Worm (Caenorhabditis elegans): ENCODE data around the gene E04F6.15.

The E04F6.15 gene

DNA sequence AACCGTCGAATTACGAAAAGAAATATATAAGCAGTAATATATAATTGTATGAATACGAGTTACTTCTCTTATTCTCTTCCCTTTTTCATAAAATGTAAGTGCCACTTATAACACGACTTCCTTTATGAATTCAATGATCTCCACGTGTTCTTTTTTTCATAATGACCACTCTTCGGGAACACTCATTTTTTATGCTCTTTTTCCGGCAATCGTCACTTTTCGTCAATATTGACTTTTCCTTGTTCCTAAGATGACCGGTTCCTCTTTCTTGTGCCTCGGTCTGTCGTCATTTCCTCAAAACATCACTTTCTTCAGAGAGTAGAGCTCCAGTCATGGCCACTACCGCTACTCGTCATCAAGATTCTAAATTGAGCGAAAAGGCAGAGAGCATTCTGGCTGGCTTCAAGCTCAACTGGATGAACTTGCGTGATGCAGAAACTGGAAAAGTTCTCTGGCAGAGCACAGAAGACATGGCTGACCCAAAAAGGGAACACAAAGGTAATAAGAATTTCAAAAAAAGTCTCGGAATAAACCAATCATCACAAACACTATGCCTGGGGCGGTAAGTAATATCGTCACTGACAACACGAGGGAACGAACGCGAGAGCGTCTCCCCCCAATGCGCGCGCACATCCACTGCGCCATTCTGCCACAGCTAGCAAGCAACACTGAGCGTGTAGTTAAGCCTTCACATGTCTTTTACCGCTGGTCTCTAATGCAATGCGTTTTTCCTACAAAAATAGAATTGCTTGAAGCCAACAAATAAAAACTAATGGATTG lies 26.4 kb downstream of the E04F6.15 start, which contains the start of gene pdl-1 (continued):
- TF ChIP-seq attf-4 (tag; optimal IDR thresholded peaks at IDR 0.05) (peak; percentile 28), nhr-41 (GFP tag; IDR thresholded peaks at IDR 0.05) (peak; percentile 86), php-3 (GFP tag; IDR thresholded peaks at IDR 0.05) (peak; percentile 80), tra-1 (GFP tag; IDR thresholded peaks at IDR 0.05) (peak; percentile 82), zip-11 (GFP tag; IDR thresholded peaks at IDR 0.05) (peak; percentile 55; the same call in 1 of the 2 replicates), F10B5.3 (tag; optimal IDR thresholded peaks at IDR 0.05) (peak; percentile 69), pqm-1 (tag; optimal IDR thresholded peaks at IDR 0.05) (no peak), F37D6.2 (tag; optimal IDR thresholded peaks at IDR 0.05) (peak; percentile 68), T20F7.1 (GFP tag; optimal IDR thresholded peaks at IDR 0.05) (peak; percentile 67), dmd-6 (GFP tag; IDR thresholded peaks at IDR 0.05) (peak; percentile 73), gei-8 (GFP tag; optimal IDR thresholded peaks at IDR 0.05) (peak; percentile 91), hlh-11 (tag; optimal IDR thresholded peaks at IDR 0.05) (peak; percentile 60), hmg-1.1 (GFP tag; IDR thresholded peaks at IDR 0.05) (peak; percentile 95), dmd-9 (GFP tag; IDR thresholded peaks at IDR 0.05) (peak; percentile 81), nhr-28 (tag; optimal IDR thresholded peaks at IDR 0.05) (peak; percentile 18), spr-1 (tag; optimal IDR thresholded peaks at IDR 0.05) (peak; percentile 78), lir-3 (tag; optimal IDR thresholded peaks at IDR 0.05) (peak; percentile 94), lin-29 (GFP tag; IDR thresholded peaks at IDR 0.05) (peak; percentile 70), ceh-62 (tag; optimal IDR thresholded peaks at IDR 0.05) (no peak), rbr-2 (tag; optimal IDR thresholded peaks at IDR 0.05) (peak; percentile 84), ceh-44 (GFP tag; IDR thresholded peaks at IDR 0.05) (peak; percentile 77), aha-1 (tag) (peak; percentile 67), cey-2 (tag; optimal IDR thresholded peaks at IDR 0.05; ENCODE audit: borderline replicate concordance, insufficient read depth) (no peak), T26A8.4 (GFP tag; IDR thresholded peaks at IDR 0.05) (peak; percentile 93), D1046.2 (GFP tag; IDR thresholded peaks at IDR 0.05) (peak; percentile 85), dve-1 (tag; optimal IDR thresholded peaks at IDR 0.05; ENCODE audit: insufficient read depth) (peak; percentile 61), ZK337.2 (GFP tag; IDR thresholded peaks at IDR 0.05) (peak; percentile 81), lin-1 (GFP tag; IDR thresholded peaks at IDR 0.05) (peak; percentile 94), Y105C5A.15 (GFP tag; IDR thresholded peaks at IDR 0.05) (0 out of 2 replicates have a peak, but pooled peaks have one; percentile 68), mxl-2 (GFP tag; conservative IDR thresholded peaks at IDR 0.05) (no peak; the same call in 1 of the 2 replicates), nhr-25 (tag; optimal IDR thresholded peaks at IDR 0.05; ENCODE audit: borderline replicate concordance, insufficient read depth) (peak; percentile 15), Y48G9A.11 (GFP tag; IDR thresholded peaks at IDR 0.05) (peak; percentile 79), saeg-2 (GFP tag; IDR thresholded peaks at IDR 0.05) (peak; percentile 85)

DNA sequence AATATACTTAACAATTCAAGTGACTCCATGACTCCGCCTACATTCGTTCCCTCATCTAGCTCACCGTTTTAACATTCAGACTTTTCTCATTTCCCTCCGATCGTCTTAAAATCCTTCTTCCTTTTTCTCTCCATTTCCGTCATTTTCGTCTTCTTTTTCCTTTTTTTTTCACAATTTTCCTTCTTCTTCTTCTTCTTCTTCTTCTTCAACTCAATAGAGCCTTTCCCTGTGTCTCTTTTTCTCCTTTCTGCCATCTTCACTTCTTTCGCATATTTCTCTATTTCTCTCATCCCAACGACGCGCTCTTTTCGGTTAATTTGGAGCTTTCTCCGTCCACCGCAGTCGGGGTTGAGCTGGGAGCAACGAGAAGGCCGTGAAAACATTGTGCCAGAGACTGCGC lies 27.5 kb downstream of the E04F6.15 start:
- TF ChIP-seq lin-13 (GFP tag; optimal IDR thresholded peaks at IDR 0.05) (no peak), nhr-6 (tag; optimal IDR thresholded peaks at IDR 0.05) (no peak), lsy-2 (tag; optimal IDR thresholded peaks at IDR 0.05) (peak; percentile 19 to 27), F37D6.2 (tag; optimal IDR thresholded peaks at IDR 0.05) (no peak), nhr-11 (tag; optimal IDR thresholded peaks at IDR 0.05) (peak; percentile 32), rbr-2 (tag; optimal IDR thresholded peaks at IDR 0.05) (peak; percentile 21), ZK337.2 (GFP tag; IDR thresholded peaks at IDR 0.05) (no peak), arid-1 (GFP tag; conservative IDR thresholded peaks at IDR 0.05) (no peak), nhr-42 (GFP tag; IDR thresholded peaks at IDR 0.05) (no peak), D1046.2 (GFP tag; IDR thresholded peaks at IDR 0.05) (no peak), spr-1 (tag; optimal IDR thresholded peaks at IDR 0.05) (no peak), aha-1 (tag) (peak; percentile 90), snpc-1.2 (GFP tag; IDR thresholded peaks at IDR 0.05) (no peak), jun-1 (tag; optimal IDR thresholded peaks at IDR 0.05) (no peak), daf-8 (GFP tag; IDR thresholded peaks at IDR 0.05) (no peak), F26F4.8 (GFP tag; conservative IDR thresholded peaks at IDR 0.05) (no peak), ctbp-1 (GFP tag; IDR thresholded peaks at IDR 0.05) (0 out of 2 replicates have a peak, but pooled peaks have one; percentile 31), mep-1 (tag; optimal IDR thresholded peaks at IDR 0.05) (peak; percentile 45), aly-2 (tag; optimal IDR thresholded peaks at IDR 0.05) (no peak), dve-1 (tag; optimal IDR thresholded peaks at IDR 0.05; ENCODE audit: insufficient read depth) (no peak), zfp-2 (tag; optimal IDR thresholded peaks at IDR 0.05) (no peak), fos-1 (tag; optimal IDR thresholded peaks at IDR 0.05) (no peak), dmd-9 (GFP tag; IDR thresholded peaks at IDR 0.05) (no peak), tag-97 (GFP tag; IDR thresholded peaks at IDR 0.05) (no peak)
